Fruit fly (Drosophila melanogaster): Measurements from ENCODE around the gene CG15628.

The CG15628 gene

dm6 chr2L:4800033-4800432 lies 21.5 kb upstream of the CG15628 start:
- TF ChIP-seq dmrt11E (tag; optimal IDR thresholded peaks at IDR 0.05) (no peak), CG16863 (GFP tag; optimal IDR thresholded peaks at IDR 0.05) (no peak), chinmo (GFP tag; IDR thresholded peaks at IDR 0.05; ENCODE audit: partially characterized antibody) (0 out of 4 replicates have a peak, but pooled peaks have one; percentile 25), zfh2 (GFP tag; optimal IDR thresholded peaks at IDR 0.05) (no peak), CG11456 (GFP tag; IDR thresholded peaks at IDR 0.05) (peak; percentile 4; the same call in 1 of the 3 replicates), Neu2 (GFP tag; optimal IDR thresholded peaks at IDR 0.05; ENCODE audit: borderline replicate concordance) (no peak), CG11504 (tag; optimal IDR thresholded peaks at IDR 0.05) (no peak), stc (GFP tag; IDR thresholded peaks at IDR 0.05) (no peak), Abd-B (GFP tag; optimal IDR thresholded peaks at IDR 0.05) (no peak), CG15479 (GFP tag; optimal IDR thresholded peaks at IDR 0.05) (no peak), MBD-R2 (GFP tag; IDR thresholded peaks at IDR 0.05) (no peak), ci (GFP tag; IDR thresholded peaks at IDR 0.05) (0 out of 3 replicates have a peak, but pooled peaks have one; percentile 26), CG17612 (GFP tag; IDR thresholded peaks at IDR 0.05) (no peak), Med (GFP tag) (peak; percentile 47), CG8388 (GFP tag; optimal IDR thresholded peaks at IDR 0.05) (peak; percentile 9)

- TF ChIP-seq CG15011 (GFP tag; optimal IDR thresholded peaks at IDR 0.05) (no peak), lilli (GFP tag; optimal IDR thresholded peaks at IDR 0.05) (peak; percentile 17), ci (GFP tag; IDR thresholded peaks at IDR 0.05) (0 out of 3 replicates have a peak, but pooled peaks have one; percentile 22), Blimp-1 (GFP tag; optimal IDR thresholded peaks at IDR 0.05) (peak; percentile 93), phol (tag; optimal IDR thresholded peaks at IDR 0.05) (no peak), Jarid2 (GFP tag; optimal IDR thresholded peaks at IDR 0.05) (peak; percentile 18), NFAT (GFP tag; IDR thresholded peaks at IDR 0.05) (no peak), Dbx (GFP tag; IDR thresholded peaks at IDR 0.05) (0 out of 3 replicates have a peak, but pooled peaks have one; percentile 7), CG8924 (tag; optimal IDR thresholded peaks at IDR 0.05) (no peak), CG17361 (GFP tag; IDR thresholded peaks at IDR 0.05) (no peak), vvl (GFP tag; IDR thresholded peaks at IDR 0.05) (0 out of 2 replicates have a peak, but pooled peaks have one; percentile 16), chinmo (GFP tag; IDR thresholded peaks at IDR 0.05; ENCODE audit: partially characterized antibody) (peak; percentile 93), CG31441 (GFP tag; IDR thresholded peaks at IDR 0.05) (no peak), CG15514 (GFP tag; optimal IDR thresholded peaks at IDR 0.05) (no peak), CG9817 (tag; optimal IDR thresholded peaks at IDR 0.05) (no peak), CG18262 (tag; optimal IDR thresholded peaks at IDR 0.05) (no peak), Med (GFP tag) (peak; percentile 82), ftz-f1 (GFP tag; optimal IDR thresholded peaks at IDR 0.05) (peak; percentile 1), inv (GFP tag; IDR thresholded peaks at IDR 0.05; ENCODE audit: partially characterized antibody) (peak; percentile 10; the same call in 1 of the 2 replicates), Lim3 (GFP tag; IDR thresholded peaks at IDR 0.05) (no peak), Adf1 (GFP tag; IDR thresholded peaks at IDR 0.05) (peak; percentile 92), CG13894 (tag; optimal IDR thresholded peaks at IDR 0.05) (peak; percentile 84)
Measured at dm6 chr2L:4801705-4802216, 19.8 kb upstream of the CG15628 start, which contains the start of gene slf. TSS of gene slf (minus strand) at chr2L:4801923.

- TF ChIP-seq CG12391 (tag; optimal IDR thresholded peaks at IDR 0.05) (peak; percentile 1), NfI (GFP tag; optimal IDR thresholded peaks at IDR 0.05) (peak; percentile 32), fd3F (GFP tag; optimal IDR thresholded peaks at IDR 0.05) (peak; percentile 20), nmo (GFP tag; optimal IDR thresholded peaks at IDR 0.05) (peak; percentile 25), Poxn (GFP tag; IDR thresholded peaks at IDR 0.05) (no peak), disco-r (GFP tag; optimal IDR thresholded peaks at IDR 0.05) (no peak), BtbVII (GFP tag; optimal IDR thresholded peaks at IDR 0.05) (no peak), luna (GFP tag; optimal IDR thresholded peaks at IDR 0.05) (no peak), slbo (GFP tag; IDR thresholded peaks at IDR 0.05) (peak; percentile 15; the same call in 1 of the 2 replicates), tgo (GFP tag; IDR thresholded peaks at IDR 0.05) (peak; percentile 64; the same call in 2 of the 3 replicates), ap (GFP tag; IDR thresholded peaks at IDR 0.05) (0 out of 2 replicates have a peak, but pooled peaks have one; percentile 29), hkb (optimal IDR thresholded peaks at IDR 0.05) (no peak), hkb (GFP tag; IDR thresholded peaks at IDR 0.05) (peak; percentile 75), Neu2 (GFP tag; optimal IDR thresholded peaks at IDR 0.05; ENCODE audit: borderline replicate concordance) (no peak), zen (tag; optimal IDR thresholded peaks at IDR 0.05) (no peak), CG11247 (GFP tag; IDR thresholded peaks at IDR 0.05) (0 out of 2 replicates have a peak, but pooled peaks have one; percentile 31)
Measured at dm6 chr2L:4806109-4806508, 15.5 kb upstream of the CG15628 start.
